Worm (Caenorhabditis elegans): ENCODE measurements around the gene kcc-1.
A peak's percentile ranks its signal among the peaks of the same experiment; 100 is the strongest.

The kcc-1 gene

DNA sequence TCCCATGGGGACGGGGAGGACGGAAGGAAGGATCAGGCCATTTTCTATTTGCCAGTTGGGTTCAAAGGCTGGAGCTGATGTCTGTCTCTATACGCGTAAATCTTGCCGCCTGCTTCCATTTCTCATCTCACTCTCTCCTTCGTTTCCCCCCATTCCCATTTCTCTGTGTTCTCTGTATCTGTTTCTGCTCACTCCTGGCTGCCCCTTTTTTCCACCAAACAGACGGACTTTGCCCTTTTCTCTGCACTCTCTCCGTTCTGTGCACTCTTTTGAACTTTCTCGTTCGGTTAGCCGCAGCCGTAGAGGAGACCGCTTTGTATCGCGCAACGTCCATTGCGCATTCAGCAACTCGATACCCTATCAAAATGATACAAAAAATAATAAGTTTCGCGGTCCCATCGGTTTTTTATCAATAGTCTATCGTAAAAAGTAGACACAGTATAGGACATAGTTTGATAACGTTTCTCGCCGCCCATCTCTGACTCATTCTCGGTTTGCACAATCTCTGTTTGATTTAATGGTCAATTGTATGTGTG is 29.4 kb downstream of the kcc-1 start (continued):
- no peak for TF ChIP-seq Y79H2A.3 (GFP tag; conservative IDR thresholded peaks at IDR 0.05)
- TF ChIP-seq ztf-22 (GFP tag; optimal IDR thresholded peaks at IDR 0.05) = no peak
- TF ChIP-seq T26A5.8 (tag; optimal IDR thresholded peaks at IDR 0.05) = no peak
- TF ChIP-seq lir-1 (GFP tag; conservative IDR thresholded peaks at IDR 0.05) = 0 out of 2 replicates have a peak, but pooled peaks have one; percentile 32
- no peak for TF ChIP-seq lin-26 (GFP tag; IDR thresholded peaks at IDR 0.05)
- no peak for TF ChIP-seq efl-1 (GFP tag; optimal IDR thresholded peaks at IDR 0.05)
- TF ChIP-seq madf-3 (GFP tag; IDR thresholded peaks at IDR 0.05) = no peak
- peak; percentile 88 for TF ChIP-seq nhr-80 (tag; optimal IDR thresholded peaks at IDR 0.05)
- peak; percentile 62 for TF ChIP-seq mcd-1 (GFP tag; IDR thresholded peaks at IDR 0.05)
- no peak for TF ChIP-seq zim-3 (tag; optimal IDR thresholded peaks at IDR 0.05)
- TF ChIP-seq ztf-18 (tag; optimal IDR thresholded peaks at IDR 0.05) = peak; percentile 11
- no peak for TF ChIP-seq hrde-1 (tag; optimal IDR thresholded peaks at IDR 0.05; ENCODE audit: borderline replicate concordance)
- no peak for TF ChIP-seq egl-18 (GFP tag; IDR thresholded peaks at IDR 0.05)
- TF ChIP-seq lin-54 (GFP tag; optimal IDR thresholded peaks at IDR 0.05) = peak; percentile 31
- peak; percentile 59; the same call in 1 of the 2 replicates for TF ChIP-seq B0336.3 (GFP tag; IDR thresholded peaks at IDR 0.05)
- no peak for TF ChIP-seq snpc-4 (GFP tag; optimal IDR thresholded peaks at IDR 0.05)
- peak in 1 of 4 experiments; percentile 21 for TF ChIP-seq snpc-4 (tag; optimal IDR thresholded peaks at IDR 0.05)
- no peak for TF ChIP-seq madf-6 (GFP tag; IDR thresholded peaks at IDR 0.05)
- TF ChIP-seq aptf-2 (GFP tag; conservative IDR thresholded peaks at IDR 0.05) = no peak
- TF ChIP-seq ztf-26 (tag; optimal IDR thresholded peaks at IDR 0.05) = no peak
- no peak; the same call in 1 of the 2 replicates for TF ChIP-seq aptf-3 (GFP tag; IDR thresholded peaks at IDR 0.05)
- TF ChIP-seq sptf-2 (GFP tag; optimal IDR thresholded peaks at IDR 0.05) = no peak
- no peak for TF ChIP-seq let-607 (tag; optimal IDR thresholded peaks at IDR 0.05)
- peak; percentile 28 for TF ChIP-seq lin-40 (tag; optimal IDR thresholded peaks at IDR 0.05)
- peak; percentile 82 for TF ChIP-seq hmg-1.2 (GFP tag; IDR thresholded peaks at IDR 0.05)
- no peak for TF ChIP-seq F55B11.4 (tag; optimal IDR thresholded peaks at IDR 0.05; ENCODE audit: borderline replicate concordance, insufficient read depth)
- no peak for TF ChIP-seq cebp-1 (GFP tag; IDR thresholded peaks at IDR 0.05)
- peak; percentile 57 for TF ChIP-seq cebp-1 (tag; optimal IDR thresholded peaks at IDR 0.05)
- peak; percentile 89 for TF ChIP-seq zfh-2 (GFP tag; conservative IDR thresholded peaks at IDR 0.05)

ce11 chrIV:7236248-7236772 is 30.2 kb downstream of the kcc-1 start:
- no peak for TF ChIP-seq Y67H2A.10 (GFP tag; conservative IDR thresholded peaks at IDR 0.05)
- TF ChIP-seq somi-1 (GFP tag; optimal IDR thresholded peaks at IDR 0.05) = no peak
- no peak for TF ChIP-seq chd-7 (tag; optimal IDR thresholded peaks at IDR 0.05)
- no peak for TF ChIP-seq nfyb-1 (GFP tag; IDR thresholded peaks at IDR 0.05)
- peak; percentile 21 for TF ChIP-seq lsl-1 (GFP tag; optimal IDR thresholded peaks at IDR 0.05)
- no peak for TF ChIP-seq let-607 (tag; optimal IDR thresholded peaks at IDR 0.05)
- TF ChIP-seq snpc-1.1 (tag; optimal IDR thresholded peaks at IDR 0.05; ENCODE audit: insufficient read depth) = no peak
- TF ChIP-seq F57C9.4 (tag; optimal IDR thresholded peaks at IDR 0.05) = peak; percentile 14
- no peak for TF ChIP-seq bed-2 (GFP tag; IDR thresholded peaks at IDR 0.05)
- TF ChIP-seq dox-1 (GFP tag; IDR thresholded peaks at IDR 0.05) = peak; percentile 25; the same call in 1 of the 2 replicates
- TF ChIP-seq ztf-6 (GFP tag; IDR thresholded peaks at IDR 0.05) = no peak
